Worm (Caenorhabditis elegans): ENCODE results near the gene twk-49.
A peak's percentile ranks its signal among the peaks of the same experiment; 100 is the strongest.

The twk-49 gene

ce11 chrII:6482762-6483161 is 16.2 kb downstream of the twk-49 start:
- TF ChIP-seq klf-2 (GFP tag; conservative IDR thresholded peaks at IDR 0.05): no peak

ce11 chrII:6482102-6482501 is 16.9 kb downstream of the twk-49 start, which contains the start of gene del-10:
del-10 (minus strand) TSS chrII:6482125.
- no peak for TF ChIP-seq klf-2 (GFP tag; conservative IDR thresholded peaks at IDR 0.05)
- TF ChIP-seq ztf-29 (GFP tag; IDR thresholded peaks at IDR 0.05): no peak
- TF ChIP-seq flt-1 (GFP tag; IDR thresholded peaks at IDR 0.05): no peak
- TF ChIP-seq ztf-23 (GFP tag; IDR thresholded peaks at IDR 0.05): no peak
- TF ChIP-seq T22C8.4 (GFP tag; IDR thresholded peaks at IDR 0.05): no peak
- no peak for TF ChIP-seq ref-1 (GFP tag; conservative IDR thresholded peaks at IDR 0.05)
- no peak for TF ChIP-seq tab-1 (GFP tag; IDR thresholded peaks at IDR 0.05)
- no peak for TF ChIP-seq med-1 (GFP tag; optimal IDR thresholded peaks at IDR 0.05; ENCODE audit: insufficient read depth)
- no peak for TF ChIP-seq cog-1 (tag; optimal IDR thresholded peaks at IDR 0.05)

- TF ChIP-seq med-1 (GFP tag; optimal IDR thresholded peaks at IDR 0.05; ENCODE audit: insufficient read depth) (no peak), ztf-29 (GFP tag; IDR thresholded peaks at IDR 0.05) (no peak), klf-2 (GFP tag; conservative IDR thresholded peaks at IDR 0.05) (no peak), flt-1 (GFP tag; IDR thresholded peaks at IDR 0.05) (no peak), tab-1 (GFP tag; IDR thresholded peaks at IDR 0.05) (no peak), ztf-23 (GFP tag; IDR thresholded peaks at IDR 0.05) (no peak), ref-1 (GFP tag; conservative IDR thresholded peaks at IDR 0.05) (no peak), T22C8.4 (GFP tag; IDR thresholded peaks at IDR 0.05) (no peak), cog-1 (tag; optimal IDR thresholded peaks at IDR 0.05) (no peak)
Observed at ce11 chrII:6476655-6477054, 22.3 kb downstream of the twk-49 start, which contains the start of gene T28D9.4. T28D9.4 (plus strand) TSS chrII:6476955.

- TF ChIP-seq cog-1 (tag; optimal IDR thresholded peaks at IDR 0.05) (no peak), med-1 (GFP tag; optimal IDR thresholded peaks at IDR 0.05; ENCODE audit: insufficient read depth) (no peak), ref-1 (GFP tag; conservative IDR thresholded peaks at IDR 0.05) (no peak), ztf-29 (GFP tag; IDR thresholded peaks at IDR 0.05) (no peak), flt-1 (GFP tag; IDR thresholded peaks at IDR 0.05) (no peak), T22C8.4 (GFP tag; IDR thresholded peaks at IDR 0.05) (no peak), klf-2 (GFP tag; conservative IDR thresholded peaks at IDR 0.05) (no peak), ztf-23 (GFP tag; IDR thresholded peaks at IDR 0.05) (no peak), tab-1 (GFP tag; IDR thresholded peaks at IDR 0.05) (no peak)
Observed at ce11 chrII:6475180-6475737, 23.7 kb downstream of the twk-49 start, which contains the start of gene T28D9.16. T28D9.16 (plus strand) TSS chrII:6475687.

- no peak for TF ChIP-seq klf-2 (GFP tag; conservative IDR thresholded peaks at IDR 0.05)
- no peak for TF ChIP-seq ztf-29 (GFP tag; IDR thresholded peaks at IDR 0.05)
Observed at ce11 chrII:6470985-6471384, 28.0 kb downstream of the twk-49 start, which contains the start of gene dgk-5. dgk-5 (minus strand) TSS chrII:6471085.

ce11 chrII:6469340-6469739 is 29.6 kb downstream of the twk-49 start:
- no peak for TF ChIP-seq tab-1 (GFP tag; IDR thresholded peaks at IDR 0.05)
- TF ChIP-seq flt-1 (GFP tag; IDR thresholded peaks at IDR 0.05): no peak
- TF ChIP-seq ztf-23 (GFP tag; IDR thresholded peaks at IDR 0.05): no peak
- no peak for TF ChIP-seq cog-1 (tag; optimal IDR thresholded peaks at IDR 0.05)
- no peak for TF ChIP-seq ref-1 (GFP tag; conservative IDR thresholded peaks at IDR 0.05)

- TF ChIP-seq klf-2 (GFP tag; conservative IDR thresholded peaks at IDR 0.05) (no peak), tab-1 (GFP tag; IDR thresholded peaks at IDR 0.05) (no peak)
Observed at ce11 chrII:6454671-6455070, 44.3 kb downstream of the twk-49 start, which contains the start of gene aptf-1. aptf-1 (plus strand) TSS chrII:6454971.

- TF ChIP-seq T22C8.4 (GFP tag; IDR thresholded peaks at IDR 0.05) (no peak), ref-1 (GFP tag; conservative IDR thresholded peaks at IDR 0.05) (no peak), flt-1 (GFP tag; IDR thresholded peaks at IDR 0.05) (no peak), tab-1 (GFP tag; IDR thresholded peaks at IDR 0.05) (no peak), ztf-23 (GFP tag; IDR thresholded peaks at IDR 0.05) (peak; percentile 39; the same call in 1 of the 2 replicates), cog-1 (tag; optimal IDR thresholded peaks at IDR 0.05) (peak; percentile 22), klf-2 (GFP tag; conservative IDR thresholded peaks at IDR 0.05) (no peak), ztf-29 (GFP tag; IDR thresholded peaks at IDR 0.05) (no peak), med-1 (GFP tag; optimal IDR thresholded peaks at IDR 0.05; ENCODE audit: insufficient read depth) (peak; percentile 24)
Observed at ce11 chrII:6453341-6453806, 45.6 kb downstream of the twk-49 start, which contains the start of gene atg-16.2. atg-16.2 (minus strand) TSS chrII:6453391.

- no peak for TF ChIP-seq ztf-23 (GFP tag; IDR thresholded peaks at IDR 0.05)
- TF ChIP-seq klf-2 (GFP tag; conservative IDR thresholded peaks at IDR 0.05): no peak
- TF ChIP-seq cog-1 (tag; optimal IDR thresholded peaks at IDR 0.05): no peak
- TF ChIP-seq ref-1 (GFP tag; conservative IDR thresholded peaks at IDR 0.05): no peak
Observed at ce11 chrII:6449656-6450055, 49.3 kb downstream of the twk-49 start, which contains the start of gene nhr-22. nhr-22 (minus strand) TSS chrII:6449792.

- TF ChIP-seq ztf-29 (GFP tag; IDR thresholded peaks at IDR 0.05) (no peak), cog-1 (tag; optimal IDR thresholded peaks at IDR 0.05) (no peak), klf-2 (GFP tag; conservative IDR thresholded peaks at IDR 0.05) (no peak), ref-1 (GFP tag; conservative IDR thresholded peaks at IDR 0.05) (no peak), med-1 (GFP tag; optimal IDR thresholded peaks at IDR 0.05; ENCODE audit: insufficient read depth) (no peak), T22C8.4 (GFP tag; IDR thresholded peaks at IDR 0.05) (no peak), flt-1 (GFP tag; IDR thresholded peaks at IDR 0.05) (no peak), ztf-23 (GFP tag; IDR thresholded peaks at IDR 0.05) (no peak), tab-1 (GFP tag; IDR thresholded peaks at IDR 0.05) (no peak)
Observed at ce11 chrII:6448656-6449055, 50.3 kb downstream of the twk-49 start.

Measured in whole organism, midembryonic.